Worm (Caenorhabditis elegans) whole organism, late embryonic: ENCODE results near the gene nsy-1.

Source experiments
- C08G9.2 ChIP-seq: sonication (generic microtip); optimal IDR thresholded peaks from 2 replicates; lab custom pipeline; 2016; ENCODE audit warnings: mild to moderate bottlenecking, missing genetic modification characterization, moderate library complexity, missing compliant biosample characterization
- C38D4.7 ChIP-seq: fragments of 200-800 bp; sonication (Bioruptor generic); optimal IDR thresholded peaks from 2 replicates; lab custom pipeline; 2018; ENCODE audit warnings: mild to moderate bottlenecking, missing genetic modification characterization, moderate library complexity, missing compliant biosample characterization
- F13H6.1 ChIP-seq: sonication (generic microtip); optimal IDR thresholded peaks from 2 replicates; lab custom pipeline; 2016; ENCODE audit warnings: missing genetic modification characterization, missing compliant biosample characterization
- K02D7.2 ChIP-seq: sonication (generic microtip); optimal IDR thresholded peaks from 2 replicates; lab custom pipeline; 2017; ENCODE audit warnings: mild to moderate bottlenecking, missing genetic modification characterization, missing compliant biosample characterization
- T23F11.4 ChIP-seq: fragments of 200-800 bp; sonication (Bioruptor generic); optimal IDR thresholded peaks from 2 replicates; lab custom pipeline; 2018; ENCODE audit warnings: mild to moderate bottlenecking, missing genetic modification characterization, missing compliant biosample characterization
- Y22D7AL.16 ChIP-seq: sonication (generic microtip); optimal IDR thresholded peaks from 2 replicates; lab custom pipeline; 2016; ENCODE audit warnings: missing genetic modification characterization, missing compliant biosample characterization
- ama-1 ChIP-seq: fragments of 150-350 bp; optimal IDR thresholded peaks from 2 replicates; lab custom pipeline; 2014
- ceh-18 ChIP-seq: sonication (generic microtip); optimal IDR thresholded peaks from 2 replicates; lab custom pipeline; 2016; ENCODE audit warnings: missing genetic modification characterization, missing compliant biosample characterization
- ceh-19 ChIP-seq: fragments of 200-800 bp; sonication (Bioruptor generic); optimal IDR thresholded peaks from 2 replicates; lab custom pipeline; 2018; ENCODE audit warnings: mild to moderate bottlenecking, missing genetic modification characterization, missing compliant biosample characterization
- ceh-22 ChIP-seq: sonication (generic microtip); optimal IDR thresholded peaks from 2 replicates; lab custom pipeline; 2017; ENCODE audit warnings: missing biosample characterization, missing genetic modification characterization
- ceh-24 ChIP-seq: sonication (generic microtip); optimal IDR thresholded peaks from 2 replicates; lab custom pipeline; 2016; ENCODE audit warnings: mild to moderate bottlenecking, missing genetic modification characterization, missing compliant biosample characterization
- ceh-30 ChIP-seq: fragments of 150-350 bp; optimal IDR thresholded peaks from 2 replicates; lab custom pipeline; 2014; ENCODE audit warnings: missing biosample characterization, missing genetic modification characterization
- ceh-31 ChIP-seq: sonication (generic microtip); optimal IDR thresholded peaks from 2 replicates; lab custom pipeline; 2016; ENCODE audit warnings: missing genetic modification characterization, missing compliant biosample characterization
- ceh-45 ChIP-seq: fragments of 200-800 bp; sonication (Bioruptor generic); IDR thresholded peaks from 2 replicates; pipeline ENCODE4 v1.3.6; 2022; ENCODE audit warnings: missing genetic modification reagents, missing genetic modification characterization, missing compliant biosample characterization
- che-1 ChIP-seq: sonication (generic microtip); optimal IDR thresholded peaks from 2 replicates; lab custom pipeline; 2016; ENCODE audit warnings: mild to moderate bottlenecking, missing genetic modification characterization, missing compliant biosample characterization
- elt-2 ChIP-seq: sonication (generic microtip); optimal IDR thresholded peaks from 2 replicates; lab custom pipeline; 2016; ENCODE audit warnings: missing genetic modification reagents, missing genetic modification characterization, missing compliant biosample characterization
- elt-4 ChIP-seq: sonication (generic microtip); optimal IDR thresholded peaks from 2 replicates; lab custom pipeline; 2016; ENCODE audit warnings: missing genetic modification characterization, missing compliant biosample characterization
- eyg-1 ChIP-seq: sonication (generic microtip); optimal IDR thresholded peaks from 2 replicates; lab custom pipeline; 2016; ENCODE audit warnings: missing genotype, missing genetic modification characterization, missing compliant biosample characterization
- fax-1 ChIP-seq: sonication (generic microtip); optimal IDR thresholded peaks from 2 replicates; lab custom pipeline; 2016; ENCODE audit warnings: missing genotype, missing genetic modification characterization, missing compliant biosample characterization
- fkh-10 ChIP-seq: fragments of 150-350 bp; optimal IDR thresholded peaks from 2 replicates; lab custom pipeline; 2014; ENCODE audit warnings: missing biosample characterization, missing genetic modification reagents, missing genetic modification characterization
- fkh-6 ChIP-seq: sonication (generic microtip); optimal IDR thresholded peaks from 2 replicates; lab custom pipeline; 2016; ENCODE audit warnings: missing genetic modification characterization, missing compliant biosample characterization
- gmeb-2 ChIP-seq: sonication (generic microtip); optimal IDR thresholded peaks from 2 replicates; lab custom pipeline; 2016; ENCODE audit warnings: missing genetic modification characterization, inconsistent platforms, missing compliant biosample characterization
- hlh-13 ChIP-seq: fragments of 200-800 bp; sonication (Bioruptor generic); optimal IDR thresholded peaks from 2 replicates; lab custom pipeline; 2018; ENCODE audit warnings: mild to moderate bottlenecking, missing genetic modification characterization, missing compliant biosample characterization
- hlh-15 ChIP-seq: sonication (generic microtip); optimal IDR thresholded peaks from 2 replicates; lab custom pipeline; 2016; ENCODE audit warnings: missing genetic modification characterization, missing compliant biosample characterization
- hlh-6 ChIP-seq: sonication (generic microtip); optimal IDR thresholded peaks from 2 replicates; lab custom pipeline; 2016; ENCODE audit warnings: missing genotype, missing genetic modification characterization, missing compliant biosample characterization
- hlh-8 ChIP-seq: sonication (generic microtip); optimal IDR thresholded peaks from 2 replicates; lab custom pipeline; 2016; ENCODE audit warnings: missing genotype, missing genetic modification characterization, missing compliant biosample characterization
- lim-6 ChIP-seq: sonication (generic microtip); optimal IDR thresholded peaks from 2 replicates; lab custom pipeline; 2016; ENCODE audit warnings: missing genetic modification characterization, missing compliant biosample characterization
- mec-3 ChIP-seq: sonication (generic microtip); optimal IDR thresholded peaks from 2 replicates; lab custom pipeline; 2016; ENCODE audit warnings: borderline replicate concordance, missing genetic modification characterization, missing compliant biosample characterization
- nfya-1 ChIP-seq: sonication (generic microtip); optimal IDR thresholded peaks from 2 replicates; lab custom pipeline; 2017; ENCODE audit warnings: missing genetic modification characterization, mild to moderate bottlenecking, missing compliant biosample characterization, antibody characterized with exemption, moderate library complexity
- nhr-11 ChIP-seq: fragments of 150-350 bp; optimal IDR thresholded peaks from 2 replicates; lab custom pipeline; 2014; ENCODE audit warnings: missing biosample characterization, missing genetic modification characterization
- nhr-232 ChIP-seq: sonication (generic microtip); optimal IDR thresholded peaks from 2 replicates; lab custom pipeline; 2016; ENCODE audit warnings: missing genetic modification characterization, missing compliant biosample characterization
- npax-4 ChIP-seq: sonication (generic microtip); optimal IDR thresholded peaks from 2 replicates; lab custom pipeline; 2016; ENCODE audit warnings: missing genetic modification characterization, missing compliant biosample characterization
- odd-2 ChIP-seq: sonication (generic microtip); optimal IDR thresholded peaks from 2 replicates; lab custom pipeline; 2017; ENCODE audit warnings: antibody characterized with exemption, mild to moderate bottlenecking, missing genetic modification characterization, missing compliant biosample characterization
- pat-9 ChIP-seq: fragments of 200-800 bp; sonication (Bioruptor generic); optimal IDR thresholded peaks from 2 replicates; lab custom pipeline; 2018; ENCODE audit warnings: mild to moderate bottlenecking, missing genetic modification characterization, moderate library complexity, missing compliant biosample characterization
- pax-1 ChIP-seq: fragments of 150-350 bp; optimal IDR thresholded peaks from 2 replicates; lab custom pipeline; 2014; ENCODE audit warnings: missing biosample characterization, missing genetic modification characterization
- pha-2 ChIP-seq: sonication (generic microtip); optimal IDR thresholded peaks from 2 replicates; lab custom pipeline; 2017; ENCODE audit warnings: mild to moderate bottlenecking, missing genetic modification characterization, missing compliant biosample characterization
- pha-4 ChIP-seq: fragments of 150-350 bp; optimal IDR thresholded peaks from 2 replicates; lab custom pipeline; 2018; ENCODE audit warnings: missing biosample characterization, missing genetic modification reagents, missing genetic modification characterization
- pros-1 ChIP-seq: fragments of 150-350 bp; optimal IDR thresholded peaks from 2 replicates; lab custom pipeline; 2014; ENCODE audit warnings: missing biosample characterization, missing genetic modification reagents, missing genetic modification characterization
- ref-2 ChIP-seq: sonication (generic microtip); optimal IDR thresholded peaks from 2 replicates; lab custom pipeline; 2016; ENCODE audit warnings: missing genetic modification characterization, missing compliant biosample characterization
- rnt-1 ChIP-seq: sonication (generic microtip); optimal IDR thresholded peaks from 2 replicates; lab custom pipeline; 2016; ENCODE audit warnings: missing genetic modification characterization, missing compliant biosample characterization
- sdc-2 ChIP-seq: sonication (generic microtip); optimal IDR thresholded peaks from 2 replicates; lab custom pipeline; 2016; ENCODE audit warnings: missing genotype, missing genetic modification characterization, missing compliant biosample characterization
- sox-2 ChIP-seq: fragments of 200-800 bp; sonication (Bioruptor generic); IDR thresholded peaks from 2 replicates; pipeline ENCODE4 v1.3.6; 2022; ENCODE audit warnings: missing genetic modification reagents, missing genetic modification characterization, missing compliant biosample characterization
- sox-4 ChIP-seq: sonication (generic microtip); optimal IDR thresholded peaks from 2 replicates; lab custom pipeline; 2017; ENCODE audit warnings: mild to moderate bottlenecking, missing genetic modification characterization, inconsistent platforms, missing compliant biosample characterization
- syd-9 ChIP-seq: sonication (generic microtip); optimal IDR thresholded peaks from 2 replicates; lab custom pipeline; 2016; ENCODE audit warnings: mild to moderate bottlenecking, missing genetic modification characterization, moderate library complexity, missing compliant biosample characterization
- tbx-2 ChIP-seq: sonication (generic microtip); optimal IDR thresholded peaks from 2 replicates; lab custom pipeline; 2016; ENCODE audit warnings: missing genetic modification characterization, missing compliant biosample characterization
- unc-3 ChIP-seq, 2 experiments: fragments of 200-800 bp in 1 of 2; sonication (Bioruptor generic) in 1 of 2; sonication (generic microtip) in 1 of 2; conservative IDR thresholded peaks in 1 of 2; optimal IDR thresholded peaks in 1 of 2; 2 replicates each; pipeline versions ENCODE4 v1.3.6 to Lab custom; 2016 to 2022; ENCODE audit warnings: missing compliant biosample characterization in 2 of 2, missing genetic modification characterization in 2 of 2, missing genetic modification reagents in 1 of 2
- unc-42 ChIP-seq: sonication (generic microtip); optimal IDR thresholded peaks from 2 replicates; lab custom pipeline; 2016; ENCODE audit warnings: missing genotype, missing genetic modification characterization, missing compliant biosample characterization
- unc-55 ChIP-seq: sonication (generic microtip); optimal IDR thresholded peaks from 2 replicates; lab custom pipeline; 2017; ENCODE audit warnings: missing biosample characterization, missing genetic modification reagents, missing genetic modification characterization
- unc-86 ChIP-seq: sonication (generic microtip); optimal IDR thresholded peaks from 2 replicates; lab custom pipeline; 2016; ENCODE audit warnings: missing genetic modification characterization, missing compliant biosample characterization
- zip-5 ChIP-seq: sonication (generic microtip); optimal IDR thresholded peaks from 2 replicates; lab custom pipeline; 2016; ENCODE audit warnings: missing genetic modification characterization, missing compliant biosample characterization

nsy-1 gene

DNA sequence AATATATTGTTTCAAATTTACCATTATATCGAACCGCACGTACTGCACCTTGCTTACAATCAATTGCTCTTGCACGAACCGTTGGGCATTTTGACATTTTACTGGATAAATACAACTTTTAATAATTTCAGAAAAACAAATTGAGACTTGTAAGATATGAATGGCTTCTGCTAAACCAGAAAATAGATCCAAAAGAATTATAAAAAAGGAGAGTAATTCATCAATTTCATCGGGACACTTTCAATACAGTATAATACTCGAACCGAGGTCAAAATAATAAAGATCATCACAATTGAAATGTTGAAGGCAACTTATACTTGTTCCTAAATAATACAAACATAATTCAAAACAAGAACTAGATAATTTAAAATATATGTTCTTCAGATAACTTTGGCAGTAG lies 9.1 kb downstream of the nsy-1 start, which contains the start of gene wdr-83:
wdr-83 (minus strand) TSS at position 101 of the 400 bp plus-strand sequence.
- TF ChIP-seq hlh-8 (tag; lab: Kevin White, UChicago) (no peak), sdc-2 (no peak), npax-4 (tag; lab: Kevin White, UChicago) (no peak), nhr-232 (tag; lab: Kevin White, UChicago) (no peak), ceh-30 (tag; lab: Kevin White, UChicago) (no peak), zip-5 (tag; lab: Kevin White, UChicago) (no peak), pax-1 (tag; lab: Kevin White, UChicago) (no peak), nfya-1 (tag; lab: Kevin White, UChicago) (no peak), mec-3 (tag; lab: Kevin White, UChicago) (no peak), fax-1 (no peak), ceh-18 (tag; lab: Kevin White, UChicago) (no peak), fkh-6 (tag; lab: Kevin White, UChicago) (no peak), elt-4 (tag; lab: Kevin White, UChicago) (no peak), hlh-6 (tag; lab: Kevin White, UChicago) (no peak), odd-2 (no peak)

DNA sequence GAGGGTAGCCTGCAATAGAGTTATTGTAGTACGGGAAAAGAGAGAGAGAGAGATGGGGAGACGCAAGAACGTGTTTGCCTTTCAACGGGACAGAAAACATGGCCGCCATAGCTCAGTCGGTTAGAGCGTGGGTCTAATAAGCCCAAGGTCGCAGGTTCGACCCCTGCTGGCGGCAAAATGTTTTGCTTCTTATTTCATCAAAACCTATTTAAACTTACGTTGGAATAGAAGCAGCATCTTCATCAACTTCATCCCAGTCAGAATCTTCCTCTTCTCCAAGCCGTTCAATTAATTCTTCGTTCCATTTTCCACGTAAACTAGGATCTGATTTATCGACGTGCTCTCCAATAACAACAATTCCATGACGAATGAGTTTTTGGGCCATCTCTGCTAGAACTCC lies 10.1 kb downstream of the nsy-1 start:
- TF ChIP-seq ceh-24 (tag; lab: Kevin White, UChicago) (peak; percentile 72), ceh-22 (tag; lab: Kevin White, UChicago) (peak; percentile 22), gmeb-2 (tag; lab: Kevin White, UChicago) (peak; percentile 87), sdc-2 (peak; percentile 90), lim-6 (no peak), unc-86 (peak; percentile 89), unc-55 (no peak), C38D4.7 (GFP tag; lab: Kevin White, UChicago) (peak; percentile 85), ceh-45 (GFP tag; lab: Robert Waterston, UW) (peak; percentile 77; the same call in 1 of the 2 replicates), eyg-1 (tag; lab: Kevin White, UChicago) (peak; percentile 88), nfya-1 (tag; lab: Kevin White, UChicago) (peak; percentile 78), elt-4 (tag; lab: Kevin White, UChicago) (peak; percentile 15), nhr-11 (tag; lab: Kevin White, UChicago) (no peak), pros-1 (tag; lab: Kevin White, UChicago) (peak; percentile 34), Y22D7AL.16 (peak; percentile 85), hlh-15 (tag; lab: Kevin White, UChicago) (peak; percentile 80), fkh-10 (GFP tag; lab: Kevin White, UChicago) (no peak), pha-2 (tag; lab: Kevin White, UChicago) (peak; percentile 88), T23F11.4 (GFP tag; lab: Kevin White, UChicago) (peak; percentile 77), elt-2 (peak; percentile 100), ref-2 (tag; lab: Kevin White, UChicago) (peak; percentile 90), ceh-19 (GFP tag; lab: Kevin White, UChicago) (peak; percentile 83), pha-4 (tag; lab: Kevin White, UChicago) (no peak), tbx-2 (peak; percentile 85), unc-3 (GFP tag; conservative IDR thresholded peaks at IDR 0.05; lab: Robert Waterston, UW) (peak; percentile 86), unc-3 (tag; optimal IDR thresholded peaks at IDR 0.05; lab: Kevin White, UChicago) (peak; percentile 81), syd-9 (peak; percentile 84), ceh-30 (tag; lab: Kevin White, UChicago) (no peak), pat-9 (tag; lab: Kevin White, UChicago) (peak; percentile 88), mec-3 (tag; lab: Kevin White, UChicago) (peak; percentile 58), sox-2 (GFP tag; lab: Robert Waterston, UW) (peak; percentile 54), C08G9.2 (tag; lab: Kevin White, UChicago) (peak; percentile 86), ama-1 (no peak), rnt-1 (tag; lab: Kevin White, UChicago) (peak; percentile 58), hlh-13 (peak; percentile 79), K02D7.2 (peak; percentile 86), hlh-6 (tag; lab: Kevin White, UChicago) (peak; percentile 97), che-1 (tag; lab: Kevin White, UChicago) (peak; percentile 90), sox-4 (tag; lab: Kevin White, UChicago) (peak; percentile 88), unc-42 (tag; lab: Kevin White, UChicago) (peak; percentile 78), ceh-31 (peak; percentile 75), ceh-18 (tag; lab: Kevin White, UChicago) (peak; percentile 91), F13H6.1 (tag; lab: Kevin White, UChicago) (peak; percentile 86)
